Fruit fly (Drosophila melanogaster): ENCODE data around the gene Lar.

dm6 chr2L:19574364-19574763 is 12.1 kb upstream of the Lar start:
- no peak for TF ChIP-seq CG8478 (optimal IDR thresholded peaks at IDR 0.05)
- TF ChIP-seq CTCF (optimal IDR thresholded peaks at IDR 0.05), result no peak
